Fruit fly (Drosophila melanogaster): ENCODE measurements around the gene CG10713.

Gene CG10713

DNA sequence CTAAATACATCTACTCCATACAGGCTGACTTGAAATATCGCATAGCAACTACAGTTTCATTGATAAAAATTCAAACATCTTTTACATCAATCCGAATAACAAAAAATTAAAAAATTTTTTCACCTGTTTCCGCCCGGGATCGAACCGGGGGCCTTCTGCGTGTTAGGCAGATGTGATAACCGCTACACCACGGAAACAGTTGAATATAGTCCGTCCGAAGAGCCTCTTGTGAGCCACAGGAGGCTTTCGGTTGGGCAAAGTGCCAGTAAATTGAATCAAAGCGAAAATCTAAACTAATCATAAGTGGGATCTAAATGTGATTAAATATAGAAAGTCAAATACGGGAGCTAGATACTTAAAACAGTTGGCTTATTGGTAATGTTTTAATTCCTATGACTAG is 1.5 kb downstream of the CG10713 start (continued):
- TF ChIP-seq org-1 (GFP tag; optimal IDR thresholded peaks at IDR 0.05) (no peak), bbx (GFP tag; IDR thresholded peaks at IDR 0.05; ENCODE audit: partially characterized antibody) (peak; percentile 79), exex (tag; optimal IDR thresholded peaks at IDR 0.05) (peak; percentile 30), CG1792 (GFP tag; optimal IDR thresholded peaks at IDR 0.05) (no peak), CG3407 (GFP tag; optimal IDR thresholded peaks at IDR 0.05) (no peak), CG14860 (GFP tag; IDR thresholded peaks at IDR 0.05; ENCODE audit: partially characterized antibody) (peak; percentile 66), Bdp1 (GFP tag; optimal IDR thresholded peaks at IDR 0.05) (peak; percentile 99), CG6791 (GFP tag; IDR thresholded peaks at IDR 0.05; ENCODE audit: partially characterized antibody) (peak; percentile 76; the same call in 2 of the 3 replicates), zen2 (GFP tag; IDR thresholded peaks at IDR 0.05; ENCODE audit: partially characterized antibody) (peak; percentile 47; the same call in 1 of the 3 replicates), H2.0 (GFP tag; IDR thresholded peaks at IDR 0.05) (no peak), grn (GFP tag; optimal IDR thresholded peaks at IDR 0.05) (peak; percentile 65), nau (GFP tag; optimal IDR thresholded peaks at IDR 0.05) (no peak), CG12071 (GFP tag; optimal IDR thresholded peaks at IDR 0.05) (no peak), NC2α (GFP tag; optimal IDR thresholded peaks at IDR 0.05) (no peak), pum (GFP tag; optimal IDR thresholded peaks at IDR 0.05) (no peak), Fer1 (GFP tag; optimal IDR thresholded peaks at IDR 0.05) (no peak), CG32772 (GFP tag; IDR thresholded peaks at IDR 0.05) (no peak), Opbp (GFP tag; IDR thresholded peaks at IDR 0.05; ENCODE audit: partially characterized antibody) (peak; percentile 89), tna (GFP tag; IDR thresholded peaks at IDR 0.05; ENCODE audit: partially characterized antibody) (peak; percentile 78), kah (GFP tag; optimal IDR thresholded peaks at IDR 0.05) (no peak), eyg (GFP tag; optimal IDR thresholded peaks at IDR 0.05) (no peak), Lhr (GFP tag; optimal IDR thresholded peaks at IDR 0.05) (no peak), MBD-R2 (GFP tag; IDR thresholded peaks at IDR 0.05) (no peak), repo (GFP tag; optimal IDR thresholded peaks at IDR 0.05) (no peak), Mes4 (GFP tag; optimal IDR thresholded peaks at IDR 0.05) (no peak), Asciz (GFP tag; optimal IDR thresholded peaks at IDR 0.05) (no peak), cato (GFP tag; optimal IDR thresholded peaks at IDR 0.05; ENCODE audit: borderline replicate concordance) (no peak), amos (GFP tag; IDR thresholded peaks at IDR 0.05; ENCODE audit: partially characterized antibody) (peak; percentile 81), knrl (GFP tag; IDR thresholded peaks at IDR 0.05; ENCODE audit: partially characterized antibody) (peak; percentile 54), oc (tag; optimal IDR thresholded peaks at IDR 0.05) (no peak), fu2 (GFP tag; optimal IDR thresholded peaks at IDR 0.05) (no peak), CG12744 (GFP tag; optimal IDR thresholded peaks at IDR 0.05) (no peak), Dll (GFP tag; IDR thresholded peaks at IDR 0.05; ENCODE audit: partially characterized antibody) (peak; percentile 18; the same call in 1 of the 4 replicates), salm (tag; optimal IDR thresholded peaks at IDR 0.05) (no peak), CG17385 (GFP tag; optimal IDR thresholded peaks at IDR 0.05) (no peak), CG9876 (GFP tag; optimal IDR thresholded peaks at IDR 0.05) (no peak), abd-A (tag; optimal IDR thresholded peaks at IDR 0.05) (no peak), CG2875 (GFP tag; optimal IDR thresholded peaks at IDR 0.05) (no peak), CG11093 (GFP tag; IDR thresholded peaks at IDR 0.05) (no peak), inv (GFP tag; IDR thresholded peaks at IDR 0.05; ENCODE audit: partially characterized antibody) (peak; percentile 38; the same call in 1 of the 2 replicates), HLH4C (GFP tag; IDR thresholded peaks at IDR 0.05; ENCODE audit: partially characterized antibody) (peak; percentile 62), CG5245 (GFP tag; optimal IDR thresholded peaks at IDR 0.05) (no peak), CG10366 (GFP tag; IDR thresholded peaks at IDR 0.05) (no peak), chn (GFP tag; optimal IDR thresholded peaks at IDR 0.05) (no peak), wor (GFP tag; IDR thresholded peaks at IDR 0.05) (no peak), wek (GFP tag; optimal IDR thresholded peaks at IDR 0.05) (no peak), ems (GFP tag; optimal IDR thresholded peaks at IDR 0.05) (no peak), sens (GFP tag) (peak; percentile 53), ab (GFP tag; optimal IDR thresholded peaks at IDR 0.05) (no peak), gcm2 (GFP tag; optimal IDR thresholded peaks at IDR 0.05) (no peak)
